Worm (Caenorhabditis elegans) whole organism, L4/young adult: ENCODE results near the gene srh-208.

ENCODE experiments used
- W03F9.2 ChIP-seq: fragments of 150-350 bp; optimal IDR thresholded peaks from 2 replicates; lab custom pipeline; 2014; ENCODE audit warnings: missing biosample characterization, missing genetic modification characterization
- dao-5 ChIP-seq: sonication (generic microtip); optimal IDR thresholded peaks from 2 replicates; lab custom pipeline; 2016; ENCODE audit warnings: missing genotype, missing genetic modification characterization, moderate library complexity, missing compliant biosample characterization
- him-1 ChIP-seq: sonication (generic microtip); optimal IDR thresholded peaks from 2 replicates; lab custom pipeline; 2016; ENCODE audit warnings: missing genotype, missing genetic modification reagents, missing genetic modification characterization, missing compliant biosample characterization

srh-208 gene

ce11 chrV:19309591-19309990, 7.6 kb upstream of the srh-208 start, which contains the start of gene F55C9.11:
Gene F55C9.11, minus strand, starts transcription at chrV:19309691.
- TF ChIP-seq dao-5 (tag; lab: Kevin White, UChicago) (no peak), W03F9.2 (tag; lab: Kevin White, UChicago) (no peak), him-1 (tag; lab: Kevin White, UChicago) (no peak)

- TF ChIP-seq him-1 (tag; lab: Kevin White, UChicago) = no peak
- TF ChIP-seq dao-5 (tag; lab: Kevin White, UChicago) = no peak
- no peak for TF ChIP-seq W03F9.2 (tag; lab: Kevin White, UChicago)
Observed at ce11 chrV:19311391-19311790, 5.8 kb upstream of the srh-208 start, which contains the start of gene C43D7.8. Gene C43D7.8, minus strand, starts transcription at chrV:19311491.

ce11 chrV:19312975-19313374, 4.2 kb upstream of the srh-208 start, which contains the start of gene fbxb-64:
Gene fbxb-64, plus strand, starts transcription at chrV:19313275.
- TF ChIP-seq dao-5 (tag; lab: Kevin White, UChicago) (no peak), W03F9.2 (tag; lab: Kevin White, UChicago) (no peak), him-1 (tag; lab: Kevin White, UChicago) (no peak)

ce11 chrV:19319460-19319995, 2.4 kb downstream of the srh-208 start, which contains the start of gene C43D7.7:
Gene C43D7.7, minus strand, starts transcription at chrV:19319510.
- no peak for TF ChIP-seq him-1 (tag; lab: Kevin White, UChicago)
- TF ChIP-seq dao-5 (tag; lab: Kevin White, UChicago) = no peak
- TF ChIP-seq W03F9.2 (tag; lab: Kevin White, UChicago) = no peak

ce11 chrV:19320385-19320784, 3.2 kb downstream of the srh-208 start, which contains the start of gene sdz-6:
Gene sdz-6, plus strand, starts transcription at chrV:19320613.
- TF ChIP-seq W03F9.2 (tag; lab: Kevin White, UChicago) = no peak

- TF ChIP-seq dao-5 (tag; lab: Kevin White, UChicago) (no peak), W03F9.2 (tag; lab: Kevin White, UChicago) (no peak), him-1 (tag; lab: Kevin White, UChicago) (no peak)
Observed at ce11 chrV:19322387-19322786, 5.2 kb downstream of the srh-208 start, which contains the start of gene C43D7.4. Gene C43D7.4, minus strand, starts transcription at chrV:19322487.

ce11 chrV:19325436-19325835, 8.3 kb downstream of the srh-208 start:
- TF ChIP-seq him-1 (tag; lab: Kevin White, UChicago) (no peak), dao-5 (tag; lab: Kevin White, UChicago) (no peak), W03F9.2 (tag; lab: Kevin White, UChicago) (no peak)

- TF ChIP-seq dao-5 (tag; lab: Kevin White, UChicago) = no peak
- TF ChIP-seq him-1 (tag; lab: Kevin White, UChicago) = no peak
- no peak for TF ChIP-seq W03F9.2 (tag; lab: Kevin White, UChicago)
Observed at ce11 chrV:19329263-19329662, 12.1 kb downstream of the srh-208 start, which contains the start of gene fbxb-65. Gene fbxb-65, plus strand, starts transcription at chrV:19329563.

- TF ChIP-seq dao-5 (tag; lab: Kevin White, UChicago) (no peak), W03F9.2 (tag; lab: Kevin White, UChicago) (no peak), him-1 (tag; lab: Kevin White, UChicago) (no peak)
Observed at ce11 chrV:19337333-19337732, 20.2 kb downstream of the srh-208 start.

- TF ChIP-seq W03F9.2 (tag; lab: Kevin White, UChicago) = no peak
- TF ChIP-seq dao-5 (tag; lab: Kevin White, UChicago) = no peak
Observed at ce11 chrV:19351944-19352343, 34.8 kb downstream of the srh-208 start.

- TF ChIP-seq dao-5 (tag; lab: Kevin White, UChicago) = no peak
- no peak for TF ChIP-seq W03F9.2 (tag; lab: Kevin White, UChicago)
- no peak for TF ChIP-seq him-1 (tag; lab: Kevin White, UChicago)
Observed at ce11 chrV:19354506-19354905, 37.3 kb downstream of the srh-208 start.

- TF ChIP-seq dao-5 (tag; lab: Kevin White, UChicago) (no peak), him-1 (tag; lab: Kevin White, UChicago) (no peak), W03F9.2 (tag; lab: Kevin White, UChicago) (no peak)
Observed at ce11 chrV:19355219-19355618, 38.1 kb downstream of the srh-208 start.

ce11 chrV:19356717-19357116, 39.6 kb downstream of the srh-208 start:
- TF ChIP-seq W03F9.2 (tag; lab: Kevin White, UChicago) (no peak), him-1 (tag; lab: Kevin White, UChicago) (no peak), dao-5 (tag; lab: Kevin White, UChicago) (no peak)

ce11 chrV:19358039-19358438, 40.9 kb downstream of the srh-208 start:
- no peak for TF ChIP-seq dao-5 (tag; lab: Kevin White, UChicago)
- no peak for TF ChIP-seq W03F9.2 (tag; lab: Kevin White, UChicago)
- no peak for TF ChIP-seq him-1 (tag; lab: Kevin White, UChicago)
